Worm (Caenorhabditis elegans) whole organism, midembryonic: Measurements from ENCODE around the gene lsm-4.

Experiments used
- T22C8.4 ChIP-seq: fragments of 200-800 bp; sonication (Bioruptor generic); IDR thresholded peaks from 2 replicates; pipeline ENCODE4 v1.3.6; 2022; ENCODE audit warnings: missing genetic modification characterization, missing compliant biosample characterization
- cog-1 ChIP-seq: sonication (generic microtip); optimal IDR thresholded peaks from 2 replicates; lab custom pipeline; 2016; ENCODE audit warnings: missing genetic modification characterization, missing compliant biosample characterization
- flt-1 ChIP-seq: fragments of 200-800 bp; sonication (Bioruptor generic); IDR thresholded peaks from 2 replicates; pipeline ENCODE4 v1.3.6; 2022; ENCODE audit warnings: missing genetic modification characterization, missing compliant biosample characterization
- klf-2 ChIP-seq: fragments of 200-800 bp; sonication (Bioruptor generic); conservative IDR thresholded peaks from 2 replicates; pipeline ENCODE4 v1.3.6; 2022; ENCODE audit warnings: missing genetic modification reagents, missing genetic modification characterization, missing compliant biosample characterization
- ref-1 ChIP-seq: fragments of 200-800 bp; sonication (Bioruptor generic); conservative IDR thresholded peaks from 2 replicates; pipeline ENCODE4 v1.3.6; 2022; ENCODE audit warnings: missing genetic modification reagents, missing genetic modification characterization, missing compliant biosample characterization
- tab-1 ChIP-seq: fragments of 200-800 bp; sonication (Bioruptor generic); IDR thresholded peaks from 2 replicates; pipeline ENCODE4 v1.3.6; 2022; ENCODE audit warnings: missing genetic modification characterization, missing compliant biosample characterization

- TF ChIP-seq tab-1 (GFP tag; lab: Robert Waterston, UW): no peak
- TF ChIP-seq cog-1 (tag; lab: Kevin White, UChicago): no peak
- TF ChIP-seq klf-2 (GFP tag; lab: Robert Waterston, UW): no peak
- no peak for TF ChIP-seq flt-1
- no peak for TF ChIP-seq ref-1 (GFP tag; lab: Robert Waterston, UW)
- TF ChIP-seq T22C8.4 (GFP tag; lab: Robert Waterston, UW): no peak
Observed at ce11 chrII:7287140-7287539, 34.2 kb upstream of the lsm-4 start.
